Worm (Caenorhabditis elegans) whole organism, L4/young adult: Measurements from ENCODE around the gene hdl-1.
A peak's percentile ranks its signal among the peaks of the same experiment; 100 is the strongest.

Experiments
- W03F9.2 ChIP-seq: fragments of 150-350 bp; optimal IDR thresholded peaks from 2 replicates; lab custom pipeline; 2014; ENCODE audit warnings: missing biosample characterization, missing genetic modification characterization
- dao-5 ChIP-seq: sonication (generic microtip); optimal IDR thresholded peaks from 2 replicates; lab custom pipeline; 2016; ENCODE audit warnings: missing genotype, missing genetic modification characterization, moderate library complexity, missing compliant biosample characterization
- him-1 ChIP-seq: sonication (generic microtip); optimal IDR thresholded peaks from 2 replicates; lab custom pipeline; 2016; ENCODE audit warnings: missing genotype, missing genetic modification reagents, missing genetic modification characterization, missing compliant biosample characterization

The hdl-1 gene

ce11 chrIV:11949717-11950116 lies at the start of gene hdl-1:
Gene hdl-1 (minus strand): TSS chrIV:11949817.
- no peak for TF ChIP-seq him-1
- TF ChIP-seq dao-5 (tag; lab: Kevin White, UChicago), result no peak
- no peak for TF ChIP-seq W03F9.2

- TF ChIP-seq dao-5 (tag; lab: Kevin White, UChicago) (no peak), him-1 (no peak), W03F9.2 (no peak)
Observed at ce11 chrIV:11986407-11986806, 36.8 kb upstream of the hdl-1 start.

DNA sequence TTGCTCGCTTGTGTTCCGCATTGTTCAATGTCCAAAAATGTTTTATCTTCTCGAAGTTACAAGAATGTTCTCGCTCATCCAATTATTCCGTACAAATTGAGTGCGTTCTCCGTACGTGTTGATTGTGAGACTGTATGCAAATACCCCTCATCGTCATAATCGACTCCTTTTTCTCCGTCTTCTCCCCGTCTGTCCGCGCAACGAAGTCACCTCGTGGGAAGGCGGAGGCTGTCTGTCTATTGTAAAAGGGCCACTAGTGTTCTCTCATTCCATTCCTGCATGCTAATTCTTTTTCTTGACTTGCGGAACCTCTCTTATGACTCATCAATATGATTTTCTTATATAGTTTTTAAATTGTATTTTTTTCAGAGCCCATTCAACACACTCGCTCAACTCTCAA lies 20.6 kb upstream of the hdl-1 start, which contains the start of gene ZK829.9:
ZK829.9 (plus strand) TSS at position 364 of the 400 bp plus-strand sequence.
- no peak for TF ChIP-seq dao-5 (tag; lab: Kevin White, UChicago)
- TF ChIP-seq him-1, result no peak
- TF ChIP-seq W03F9.2, result no peak

DNA sequence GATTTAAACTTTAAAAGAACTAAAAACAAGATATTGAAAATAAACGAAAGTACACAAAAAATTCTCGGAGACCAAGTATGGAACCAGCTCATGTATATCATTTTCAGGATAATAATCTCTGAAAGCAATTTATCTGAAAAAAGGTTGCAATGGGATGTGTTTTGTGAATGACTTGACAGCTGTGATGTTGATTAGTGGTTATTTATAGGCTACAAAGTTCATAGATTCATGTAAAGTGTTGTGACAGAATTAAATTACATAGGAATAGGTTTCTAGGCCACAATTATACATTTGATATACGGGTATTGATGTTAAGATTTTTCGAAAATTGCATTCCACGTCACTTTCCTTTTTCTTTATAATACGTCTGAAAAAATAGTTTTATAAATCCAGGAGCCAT lies 15.7 kb upstream of the hdl-1 start, which contains the start of gene srj-1:
srj-1 (minus strand) TSS at position 101 of the 400 bp plus-strand sequence.
- TF ChIP-seq W03F9.2 (no peak), him-1 (no peak), dao-5 (tag; lab: Kevin White, UChicago) (no peak)

ce11 chrIV:11961485-11962255 lies 12.1 kb upstream of the hdl-1 start, which contains the start of gene ZK829.7:
Gene ZK829.7 (minus strand): TSS chrIV:11961535.
- no peak for TF ChIP-seq dao-5 (tag; lab: Kevin White, UChicago)
- TF ChIP-seq W03F9.2, result peak; percentile 41

DNA sequence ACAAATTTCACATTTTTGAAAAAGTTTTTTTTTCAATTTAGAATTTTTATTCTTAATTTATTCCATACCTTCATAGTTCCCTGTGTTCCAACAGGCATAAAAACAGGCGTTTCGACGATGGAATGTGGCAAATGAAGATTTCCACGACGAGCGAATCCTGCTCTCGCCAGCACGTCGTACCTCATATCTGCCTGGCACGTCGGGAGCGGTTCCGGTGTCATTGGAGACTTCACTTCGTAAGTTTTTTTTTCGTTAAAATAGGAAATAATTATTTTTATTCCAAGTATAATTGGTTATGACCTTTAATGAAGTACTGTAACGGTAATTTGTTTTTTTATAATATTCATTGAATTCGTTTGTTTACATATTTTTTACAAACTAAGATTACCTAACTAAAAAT lies 10.0 kb upstream of the hdl-1 start, which contains the start of gene tgt-1:
tgt-1 (minus strand) TSS at position 232 of the 400 bp plus-strand sequence.
- TF ChIP-seq him-1 (no peak), W03F9.2 (no peak), dao-5 (tag; lab: Kevin White, UChicago) (no peak)

- no peak for TF ChIP-seq W03F9.2
- no peak for TF ChIP-seq him-1
- no peak for TF ChIP-seq dao-5 (tag; lab: Kevin White, UChicago)
Observed at ce11 chrIV:11957074-11957473, 7.5 kb upstream of the hdl-1 start.

DNA sequence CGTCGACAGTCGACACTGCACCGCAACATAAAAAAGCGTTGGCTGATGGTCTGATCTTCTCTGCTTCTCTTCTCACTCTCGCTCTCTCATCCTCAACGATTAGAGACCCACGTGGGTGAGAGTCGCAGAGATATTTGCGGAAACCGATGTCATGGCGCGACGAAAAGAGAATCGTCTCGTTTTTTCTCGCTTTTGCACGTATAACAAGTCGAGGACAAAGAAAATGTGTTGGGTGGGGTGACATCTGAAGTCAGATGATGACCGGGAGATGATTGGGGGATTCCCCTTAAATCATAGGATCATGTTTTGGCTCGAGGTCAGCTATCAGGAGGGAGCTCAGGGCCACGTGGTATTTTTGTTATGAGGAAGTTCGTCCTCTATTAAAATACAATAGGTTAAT lies 6.8 kb upstream of the hdl-1 start:
- TF ChIP-seq him-1 (no peak), W03F9.2 (no peak), dao-5 (tag; lab: Kevin White, UChicago) (no peak)

DNA sequence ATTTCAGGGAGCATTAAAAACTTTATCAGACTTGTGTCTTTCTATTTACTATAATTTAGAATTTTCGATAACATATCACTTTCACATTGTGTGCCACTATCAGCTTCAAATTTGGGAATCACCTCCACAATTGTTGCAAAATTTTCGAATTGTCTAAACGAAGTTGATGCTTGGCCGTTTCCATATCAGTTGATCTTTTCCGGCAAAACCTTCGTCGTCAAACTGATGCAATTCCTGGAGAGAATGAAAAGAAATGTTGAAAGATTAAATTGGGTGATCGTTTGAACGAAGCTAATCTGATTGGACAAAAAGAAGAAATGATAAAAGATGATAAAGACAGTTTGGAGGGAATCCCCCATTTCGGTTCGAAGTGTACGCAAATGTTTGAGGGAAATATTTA lies 6.0 kb upstream of the hdl-1 start:
- no peak for TF ChIP-seq W03F9.2
- no peak for TF ChIP-seq him-1
- TF ChIP-seq dao-5 (tag; lab: Kevin White, UChicago), result no peak

DNA sequence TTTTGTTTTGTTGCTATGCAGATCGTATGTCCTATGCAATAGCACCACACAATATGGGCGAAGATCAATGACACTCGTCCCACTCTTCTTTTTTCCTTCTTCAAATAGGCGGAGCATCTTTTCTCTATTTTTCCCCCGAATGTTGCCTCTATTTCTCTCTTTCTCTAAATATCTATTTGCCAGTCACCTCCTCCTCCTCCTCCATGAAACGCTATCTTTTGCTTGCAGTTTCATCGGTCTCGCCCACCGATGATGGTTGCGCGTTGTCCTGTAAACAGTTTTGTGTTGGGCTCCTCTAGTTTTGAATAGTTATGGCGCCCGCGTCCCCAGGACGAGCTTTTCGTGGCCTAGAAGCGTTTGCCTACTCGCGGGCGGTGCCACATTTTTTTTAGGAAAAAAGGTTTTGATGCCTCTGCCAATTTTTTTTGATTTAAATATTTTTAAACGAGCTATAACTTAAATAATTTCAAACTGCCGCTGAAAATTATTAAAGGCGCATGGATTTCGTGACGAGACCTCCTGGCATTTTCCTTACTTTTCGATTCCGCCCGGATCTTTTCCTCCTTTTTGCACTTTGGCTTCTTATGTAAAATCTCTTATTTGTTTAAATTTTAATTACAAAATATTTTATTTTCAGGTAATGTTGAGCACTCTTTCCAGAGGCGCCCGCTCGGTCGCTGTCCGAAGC lies 3.1 kb upstream of the hdl-1 start, which contains the start of gene gdh-1:
gdh-1 (plus strand) TSS at position 638 of the 688 bp plus-strand sequence.
- TF ChIP-seq him-1 (no peak), W03F9.2 (no peak), dao-5 (tag; lab: Kevin White, UChicago) (no peak)

- no peak for TF ChIP-seq him-1
- TF ChIP-seq W03F9.2, result no peak
- no peak for TF ChIP-seq dao-5 (tag; lab: Kevin White, UChicago)
Observed at ce11 chrIV:11950270-11950669, 653 bp upstream of the hdl-1 start, which contains the start of gene tbx-36. Gene tbx-36 (plus strand): TSS chrIV:11950570.

ce11 chrIV:11945621-11946020 lies 4.0 kb downstream of the hdl-1 start, which contains the start of gene ZK829.3:
Gene ZK829.3 (minus strand): TSS chrIV:11945721.
- TF ChIP-seq W03F9.2 (no peak), him-1 (no peak), dao-5 (tag; lab: Kevin White, UChicago) (no peak)

- TF ChIP-seq him-1, result no peak
- TF ChIP-seq dao-5 (tag; lab: Kevin White, UChicago), result no peak
- no peak for TF ChIP-seq W03F9.2
Observed at ce11 chrIV:11942313-11942712, 7.3 kb downstream of the hdl-1 start, which contains the start of gene ZK829.1. Gene ZK829.1 (minus strand): TSS chrIV:11942413.

- no peak for TF ChIP-seq dao-5 (tag; lab: Kevin White, UChicago)
- no peak for TF ChIP-seq him-1
- no peak for TF ChIP-seq W03F9.2
Observed at ce11 chrIV:11938554-11938953, 11.1 kb downstream of the hdl-1 start.

DNA sequence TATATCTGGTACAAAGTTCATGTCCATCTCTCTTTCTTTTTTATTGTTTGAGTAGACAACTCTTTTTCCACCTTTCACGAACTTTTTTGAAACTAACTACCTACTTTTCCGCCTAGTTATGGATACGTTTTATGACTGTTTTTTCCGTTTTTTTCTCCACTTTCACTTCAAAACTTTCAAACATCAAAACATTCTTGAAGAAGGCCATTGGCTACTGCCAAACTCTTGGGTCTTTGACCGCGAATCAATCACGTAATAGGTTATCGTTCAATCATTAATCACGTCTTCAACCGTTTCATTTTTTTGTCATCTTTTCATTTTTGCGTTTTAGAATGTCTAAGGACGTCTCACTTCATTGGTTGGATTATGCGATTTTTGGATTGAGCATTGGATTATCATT lies 12.5 kb downstream of the hdl-1 start, which contains the start of gene slc-5A12:
slc-5A12 (plus strand) TSS at position 333 of the 400 bp plus-strand sequence.
- TF ChIP-seq him-1, result no peak
